Worm (Caenorhabditis elegans) whole organism, L4 larva: ENCODE results near the gene msp-3.

Experiments
- ceh-32 ChIP-seq: sonication (generic microtip); optimal IDR thresholded peaks from 2 replicates; lab custom pipeline; 2016; ENCODE audit warnings: mild to moderate bottlenecking, missing genetic modification characterization, missing compliant biosample characterization; ENCODE audit not compliant: poor library complexity
- lin-15B ChIP-seq: fragments of 150-350 bp; sonication (generic microtip); optimal IDR thresholded peaks from 3 replicates; lab custom pipeline; 2014; ENCODE audit warnings: missing biosample characterization, missing genetic modification characterization
- lin-39 ChIP-seq: fragments of 150-350 bp; optimal IDR thresholded peaks from 2 replicates; lab custom pipeline; 2014; ENCODE audit warnings: missing biosample characterization, missing genetic modification reagents, missing genetic modification characterization
- lsy-2 ChIP-seq, 2 experiments: fragments of 150-350 bp in 1 of 2; sonication (generic microtip) in 1 of 2; optimal IDR thresholded peaks; 2 replicates each; lab custom pipeline; 2014 to 2017; ENCODE audit warnings: missing biosample characterization in 2 of 2, missing genetic modification characterization in 2 of 2
- skn-1 ChIP-seq: fragments of 150-350 bp; optimal IDR thresholded peaks from 2 replicates; lab custom pipeline; 2014; ENCODE audit warnings: missing biosample characterization, missing genetic modification characterization
- snpc-1.2 ChIP-seq: fragments of 200-800 bp; sonication (Bioruptor generic); IDR thresholded peaks from 2 replicates; pipeline ENCODE4 v1.3.6; 2022; ENCODE audit warnings: missing genetic modification reagents, missing genetic modification characterization, missing compliant biosample characterization

DNA sequence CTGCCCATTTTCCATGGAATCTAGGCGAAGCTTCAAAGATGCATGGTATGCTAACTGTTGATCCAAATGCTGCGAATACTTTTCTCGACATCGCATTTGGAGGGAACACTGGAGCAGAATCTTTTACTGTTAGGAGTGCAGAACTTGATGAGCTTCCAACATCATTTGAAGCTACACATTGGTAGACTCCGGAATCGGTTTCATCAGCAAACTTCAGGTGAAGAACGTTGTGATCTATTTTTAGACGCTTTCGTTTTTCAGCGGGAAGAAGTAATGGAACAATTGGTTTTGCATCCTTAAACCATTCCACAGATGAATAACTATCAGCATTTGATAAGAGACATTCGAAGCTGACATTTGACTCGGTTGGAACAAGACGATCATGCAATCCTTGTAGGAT, 14.4 kb upstream of the msp-3 start:
- TF ChIP-seq skn-1 (tag; lab: Kevin White, UChicago) (no peak), ceh-32 (no peak), lin-15B (no peak), lin-39 (no peak), snpc-1.2 (GFP tag; lab: Robert Waterston, UW) (no peak), lsy-2 (tag; optimal IDR thresholded peaks at IDR 0.05; lab: Kevin White, UChicago) (no peak)
